Fruit fly (Drosophila melanogaster) whole organism, wandering third instar larva: ENCODE results near the gene Rcd7.

Experiments used
- CG9705 ChIP-seq: fragments of 200-800 bp; sonication (Bioruptor generic); optimal IDR thresholded peaks from 2 replicates; lab custom pipeline; 2018; ENCODE audit warnings: missing biosample characterization, mild to moderate bottlenecking, missing genetic modification characterization
- Dfd ChIP-seq: fragments of >200 bp; optimal IDR thresholded peaks from 2 replicates; lab custom pipeline; 2017; ENCODE audit warnings: missing biosample characterization, missing genetic modification characterization
- GATAd ChIP-seq: sonication (Bioruptor generic); optimal IDR thresholded peaks from 2 replicates; lab custom pipeline; 2016; ENCODE audit warnings: missing biosample characterization, missing genetic modification characterization
- Sp1 ChIP-seq: fragments of 200-800 bp; sonication (Bioruptor generic); optimal IDR thresholded peaks from 3 replicates; lab custom pipeline; 2019; ENCODE audit warnings: missing biosample characterization, mild to moderate bottlenecking, missing genetic modification characterization, moderate library complexity
- Vsx2 ChIP-seq: fragments of 200-300, 225-300 bp; sonication (Bioruptor generic); optimal IDR thresholded peaks from 2 replicates; lab custom pipeline; 2018; ENCODE audit warnings: missing biosample characterization, missing genetic modification characterization; ENCODE audit not compliant: partially characterized antibody
- br ChIP-seq: fragments of 200-800 bp; sonication (Bioruptor generic); optimal IDR thresholded peaks from 2 replicates; lab custom pipeline; 2016; ENCODE audit warnings: missing biosample characterization, missing genetic modification characterization
- dmrt93B ChIP-seq: fragments of 200-800 bp; sonication (Bioruptor generic); optimal IDR thresholded peaks from 2 replicates; lab custom pipeline; 2018; ENCODE audit warnings: missing biosample characterization, mild to moderate bottlenecking, missing genetic modification characterization
- dsf ChIP-seq: sonication (Bioruptor generic); optimal IDR thresholded peaks from 2 replicates; lab custom pipeline; 2016; ENCODE audit warnings: missing biosample characterization, missing genetic modification characterization, borderline replicate concordance
- h ChIP-seq: fragments of 200-800 bp; sonication (Bioruptor generic); optimal IDR thresholded peaks from 3 replicates; lab custom pipeline; 2016; ENCODE audit warnings: missing biosample characterization, mild to moderate bottlenecking, missing genetic modification characterization
- pan ChIP-seq: fragments of >200 bp; optimal IDR thresholded peaks from 2 replicates; lab custom pipeline; 2017
- rgr ChIP-seq: fragments of 200-800 bp; sonication (Bioruptor generic); optimal IDR thresholded peaks from 3 replicates; lab custom pipeline; 2016; ENCODE audit warnings: missing biosample characterization, mild to moderate bottlenecking, missing genetic modification characterization
- sv ChIP-seq: fragments of 200-800 bp; sonication (Bioruptor generic); optimal IDR thresholded peaks from 3 replicates; lab custom pipeline; 2016; ENCODE audit warnings: missing biosample characterization, missing genetic modification characterization
- usp ChIP-seq: fragments of >200 bp; optimal IDR thresholded peaks from 2 replicates; lab custom pipeline; 2017; ENCODE audit warnings: missing biosample characterization, missing genetic modification characterization

DNA sequence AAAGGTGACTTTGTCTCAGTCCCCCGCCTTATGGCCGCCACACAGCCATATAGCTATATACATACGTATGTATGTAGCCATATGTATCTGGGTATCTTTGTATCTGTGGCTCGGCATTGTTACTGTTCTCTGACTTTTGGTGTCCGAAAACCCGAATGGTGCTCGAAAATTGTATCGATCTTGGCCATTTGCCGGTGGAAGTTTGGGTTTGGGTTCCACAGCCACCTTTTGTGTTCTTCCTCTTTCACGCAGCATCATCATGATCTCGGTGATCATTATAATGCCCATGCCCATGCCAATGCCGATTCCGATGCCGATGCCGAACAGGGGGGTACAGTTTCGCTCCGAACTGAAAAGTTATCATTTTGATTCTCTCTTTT is 13.1 kb downstream of the Rcd7 start:
- no peak for TF ChIP-seq rgr (GFP tag; lab: Kevin White, UChicago)
- TF ChIP-seq GATAd: no peak
- TF ChIP-seq Dfd (GFP tag; lab: Kevin White, UChicago): no peak
- TF ChIP-seq usp (GFP tag; lab: Kevin White, UChicago): no peak
- TF ChIP-seq CG9705: no peak
- no peak for TF ChIP-seq sv (GFP tag; lab: Kevin White, UChicago)
- no peak for TF ChIP-seq h (GFP tag; lab: Kevin White, UChicago)
- TF ChIP-seq Vsx2 (GFP tag; lab: Kevin White, UChicago): no peak
- no peak for TF ChIP-seq pan (lab: Kevin White, UChicago)
- no peak for TF ChIP-seq dmrt93B (GFP tag; lab: Kevin White, UChicago)
- no peak for TF ChIP-seq Sp1 (GFP tag; lab: Kevin White, UChicago)
- no peak for TF ChIP-seq dsf
- no peak for TF ChIP-seq br (GFP tag; lab: Kevin White, UChicago)
